Worm (Caenorhabditis elegans): Measurements from ENCODE around the gene gldi-2.

Gene gldi-2

ce11 chrII:6823233-6823632, 40.0 kb downstream of the gldi-2 start:
- TF ChIP-seq F13C5.2 (tag; optimal IDR thresholded peaks at IDR 0.05) (no peak), pes-1 (GFP tag; IDR thresholded peaks at IDR 0.05) (no peak), hmg-4 (GFP tag; optimal IDR thresholded peaks at IDR 0.05) (no peak), tbx-37 (GFP tag; conservative IDR thresholded peaks at IDR 0.05) (no peak), B0310.2 (tag; optimal IDR thresholded peaks at IDR 0.05) (no peak), ceh-13 (GFP tag; optimal IDR thresholded peaks at IDR 0.05) (no peak), aly-1 (tag; optimal IDR thresholded peaks at IDR 0.05) (no peak)

- peak; percentile 4 for TF ChIP-seq F13C5.2 (tag; optimal IDR thresholded peaks at IDR 0.05)
- TF ChIP-seq scrt-1 (GFP tag; IDR thresholded peaks at IDR 0.05), result no peak
- no peak for TF ChIP-seq aly-1 (tag; optimal IDR thresholded peaks at IDR 0.05)
These were observed 40.7 kb downstream of the gldi-2 start for ce11 chrII:6823912-6824311.

ce11 chrII:6824524-6824923, 41.3 kb downstream of the gldi-2 start:
- TF ChIP-seq aly-1 (tag; optimal IDR thresholded peaks at IDR 0.05), result no peak

ce11 chrII:6825732-6826131, 42.5 kb downstream of the gldi-2 start:
- TF ChIP-seq ceh-36 (tag; optimal IDR thresholded peaks at IDR 0.05) (peak; percentile 68), tbx-11 (GFP tag; IDR thresholded peaks at IDR 0.05) (no peak), ceh-13 (GFP tag; optimal IDR thresholded peaks at IDR 0.05) (no peak), flt-1 (GFP tag; IDR thresholded peaks at IDR 0.05) (peak; percentile 38; the same call in 1 of the 2 replicates), hmg-4 (GFP tag; optimal IDR thresholded peaks at IDR 0.05) (peak; percentile 42)

ce11 chrII:6826726-6827125, 43.5 kb downstream of the gldi-2 start:
- TF ChIP-seq pes-1 (GFP tag; IDR thresholded peaks at IDR 0.05) (no peak), flt-1 (GFP tag; IDR thresholded peaks at IDR 0.05) (no peak), hmg-4 (GFP tag; optimal IDR thresholded peaks at IDR 0.05) (no peak), B0310.2 (tag; optimal IDR thresholded peaks at IDR 0.05) (no peak), tbx-37 (GFP tag; conservative IDR thresholded peaks at IDR 0.05) (no peak), ceh-13 (GFP tag; optimal IDR thresholded peaks at IDR 0.05) (no peak), ets-7 (tag; optimal IDR thresholded peaks at IDR 0.05) (no peak), sea-1 (GFP tag; conservative IDR thresholded peaks at IDR 0.05) (no peak), scrt-1 (GFP tag; IDR thresholded peaks at IDR 0.05) (no peak)

- no peak for TF ChIP-seq tra-4 (tag; optimal IDR thresholded peaks at IDR 0.05)
- peak; percentile 88 for TF ChIP-seq ceh-36 (tag; optimal IDR thresholded peaks at IDR 0.05)
- peak; percentile 30 for TF ChIP-seq hmg-4 (GFP tag; optimal IDR thresholded peaks at IDR 0.05)
These were observed 44.2 kb downstream of the gldi-2 start for ce11 chrII:6827388-6827787.

- TF ChIP-seq tbx-37 (GFP tag; conservative IDR thresholded peaks at IDR 0.05) (0 out of 2 replicates have a peak, but pooled peaks have one; percentile 35), ceh-36 (tag; optimal IDR thresholded peaks at IDR 0.05) (peak; percentile 50), hmg-4 (GFP tag; optimal IDR thresholded peaks at IDR 0.05) (peak; percentile 43), ets-7 (tag; optimal IDR thresholded peaks at IDR 0.05) (no peak), tra-4 (tag; optimal IDR thresholded peaks at IDR 0.05) (no peak)
These were observed 45.1 kb downstream of the gldi-2 start for ce11 chrII:6828073-6828900.

ce11 chrII:6829108-6829507, 45.9 kb downstream of the gldi-2 start:
- TF ChIP-seq hmg-4 (GFP tag; optimal IDR thresholded peaks at IDR 0.05) (no peak), F13C5.2 (tag; optimal IDR thresholded peaks at IDR 0.05) (no peak), ama-1 (optimal IDR thresholded peaks at IDR 0.05) (no peak), ceh-13 (GFP tag; optimal IDR thresholded peaks at IDR 0.05) (no peak), tbx-11 (GFP tag; IDR thresholded peaks at IDR 0.05) (no peak), scrt-1 (GFP tag; IDR thresholded peaks at IDR 0.05) (no peak)

- TF ChIP-seq ceh-36 (tag; optimal IDR thresholded peaks at IDR 0.05) (peak; percentile 45), tbx-37 (GFP tag; conservative IDR thresholded peaks at IDR 0.05) (no peak)
These were observed 46.8 kb downstream of the gldi-2 start for ce11 chrII:6830012-6830411.

- peak; percentile 57 for TF ChIP-seq hmg-4 (GFP tag; optimal IDR thresholded peaks at IDR 0.05)
- TF ChIP-seq tbx-37 (GFP tag; conservative IDR thresholded peaks at IDR 0.05), result no peak
- peak; percentile 40 for TF ChIP-seq ceh-36 (tag; optimal IDR thresholded peaks at IDR 0.05)
These were observed 47.7 kb downstream of the gldi-2 start for ce11 chrII:6830923-6831322.

Measured in whole organism, early embryonic.